Worm (Caenorhabditis elegans) whole organism, L3 larva: ENCODE results near the gene rip-1.

ENCODE experiments used
- ZK546.5 ChIP-seq: sonication (generic microtip); optimal IDR thresholded peaks from 2 replicates; lab custom pipeline; 2017; ENCODE audit warnings: missing biosample characterization, missing genetic modification characterization
- ama-1 ChIP-seq: fragments of 150-350 bp; optimal IDR thresholded peaks from 2 replicates; lab custom pipeline; 2018
- elt-1 ChIP-seq: fragments of 150-350 bp; optimal IDR thresholded peaks from 2 replicates; lab custom pipeline; 2014; ENCODE audit warnings: missing biosample characterization, missing genetic modification characterization
- elt-3 ChIP-seq, 3 experiments: fragments of 150-350 bp in 1 of 3; sonication (generic microtip) in 2 of 3; optimal IDR thresholded peaks; 2 replicates in 2 of 3; 4 replicates in 1 of 3; lab custom pipeline; 2014 to 2017; ENCODE audit warnings: missing biosample characterization in 3 of 3, missing genetic modification characterization in 3 of 3
- fkh-10 ChIP-seq: sonication (generic microtip); optimal IDR thresholded peaks from 2 replicates; lab custom pipeline; 2017; ENCODE audit warnings: missing biosample characterization, missing genetic modification reagents, missing genetic modification characterization
- hmg-11 ChIP-seq: sonication (generic microtip); optimal IDR thresholded peaks from 2 replicates; lab custom pipeline; 2016; ENCODE audit warnings: missing genetic modification characterization, missing compliant biosample characterization
- jun-1 ChIP-seq: fragments of 150-350 bp; optimal IDR thresholded peaks from 2 replicates; lab custom pipeline; 2014; ENCODE audit warnings: missing biosample characterization, missing genetic modification reagents, missing genetic modification characterization
- nfya-1 ChIP-seq: sonication (generic microtip); optimal IDR thresholded peaks from 2 replicates; lab custom pipeline; 2017; ENCODE audit warnings: missing genetic modification characterization, mild to moderate bottlenecking, missing compliant biosample characterization, antibody characterized with exemption, moderate library complexity; ENCODE audit not compliant: insufficient read depth
- nhr-23 ChIP-seq: fragments of 150-350 bp; optimal IDR thresholded peaks from 2 replicates; lab custom pipeline; 2014; ENCODE audit warnings: missing biosample characterization, missing genetic modification reagents, missing genetic modification characterization
- nhr-237 ChIP-seq: fragments of 150-350 bp; optimal IDR thresholded peaks from 2 replicates; lab custom pipeline; 2014; ENCODE audit warnings: missing biosample characterization, missing genetic modification characterization
- pqm-1 ChIP-seq: fragments of 150-350 bp; optimal IDR thresholded peaks from 2 replicates; lab custom pipeline; 2017; ENCODE audit warnings: missing biosample characterization, missing genetic modification characterization, inconsistent platforms
- zag-1 ChIP-seq: fragments of 150-350 bp; optimal IDR thresholded peaks from 2 replicates; lab custom pipeline; 2014; ENCODE audit warnings: missing biosample characterization, missing genetic modification characterization

- no peak for TF ChIP-seq jun-1 (tag; lab: Kevin White, UChicago)
- no peak for TF ChIP-seq ZK546.5 (tag; lab: Kevin White, UChicago)
- TF ChIP-seq pqm-1 (tag; lab: Kevin White, UChicago), result no peak
- no peak for TF ChIP-seq fkh-10 (GFP tag; lab: Kevin White, UChicago)
- no peak for TF ChIP-seq ama-1 (lab: Kevin White, UChicago)
- no peak for TF ChIP-seq nhr-23 (tag; lab: Kevin White, UChicago)
- no peak for TF ChIP-seq nhr-237 (tag; lab: Kevin White, UChicago)
- no peak for TF ChIP-seq hmg-11 (tag; lab: Kevin White, UChicago)
- no peak for TF ChIP-seq nfya-1 (tag; lab: Kevin White, UChicago)
- TF ChIP-seq zag-1 (tag; lab: Kevin White, UChicago), result no peak
- TF ChIP-seq elt-3 (tag; optimal IDR thresholded peaks at IDR 0.05; lab: Kevin White, UChicago), result no peak
- TF ChIP-seq elt-1 (tag; lab: Kevin White, UChicago), result no peak
Observed at ce11 chrIII:10241332-10241829, 17.2 kb downstream of the rip-1 start.
